Fruit fly (Drosophila melanogaster): ENCODE data around the gene CG5116.
A peak's percentile ranks its signal among the peaks of the same experiment; 100 is the strongest.

CG5116 gene

DNA sequence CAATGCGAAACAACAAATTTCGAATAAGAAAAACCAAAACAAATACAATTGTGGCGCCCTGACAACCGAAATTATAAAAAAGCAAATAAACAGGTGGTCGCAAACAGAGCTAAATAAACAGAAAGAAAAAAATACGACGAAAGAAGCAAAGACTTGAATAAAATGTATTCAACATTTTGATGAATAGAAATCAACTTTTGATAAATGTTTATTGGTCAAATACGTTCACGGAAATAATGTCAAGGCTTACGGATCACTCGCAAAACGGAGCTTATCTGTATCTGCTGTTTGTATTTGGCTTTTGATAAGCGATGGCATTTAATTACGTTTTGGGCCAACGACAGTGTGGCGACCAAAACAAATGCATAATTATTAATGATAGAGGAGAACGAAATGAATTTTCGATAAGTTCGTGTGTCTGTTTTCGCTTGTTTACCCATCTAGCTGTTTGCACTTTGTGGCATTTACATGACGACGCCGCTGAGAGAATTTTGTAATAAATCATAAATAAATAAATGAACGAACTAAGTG, 29.7 kb upstream of the CG5116 start (continued):
- TF ChIP-seq chm (GFP tag; IDR thresholded peaks at IDR 0.05): no peak
- TF ChIP-seq NC2α (GFP tag; optimal IDR thresholded peaks at IDR 0.05): peak; percentile 14
- 0 out of 2 replicates have a peak, but pooled peaks have one; percentile 19 for TF ChIP-seq sim (GFP tag; IDR thresholded peaks at IDR 0.05)
- TF ChIP-seq Blimp-1 (GFP tag; optimal IDR thresholded peaks at IDR 0.05): peak; percentile 32
- TF ChIP-seq knrl (GFP tag; IDR thresholded peaks at IDR 0.05; ENCODE audit: partially characterized antibody): no peak
- no peak for TF ChIP-seq CG11093 (GFP tag; IDR thresholded peaks at IDR 0.05)
- TF ChIP-seq phol (tag; optimal IDR thresholded peaks at IDR 0.05): no peak
- no peak for TF ChIP-seq esg (GFP tag; conservative IDR thresholded peaks at IDR 0.05)
- TF ChIP-seq nerfin-2 (GFP tag; IDR thresholded peaks at IDR 0.05; ENCODE audit: partially characterized antibody): no peak
- TF ChIP-seq gcm (GFP tag; optimal IDR thresholded peaks at IDR 0.05): peak; percentile 65
- peak; percentile 24 for TF ChIP-seq CG3838 (GFP tag; optimal IDR thresholded peaks at IDR 0.05)
- peak; percentile 45 for TF ChIP-seq Atf3 (GFP tag; optimal IDR thresholded peaks at IDR 0.05)
- TF ChIP-seq pfk (GFP tag; optimal IDR thresholded peaks at IDR 0.05): peak; percentile 6
- TF ChIP-seq trem (tag; optimal IDR thresholded peaks at IDR 0.05): no peak
- TF ChIP-seq CG12942 (GFP tag; optimal IDR thresholded peaks at IDR 0.05): no peak
- TF ChIP-seq Dbx (GFP tag; IDR thresholded peaks at IDR 0.05): no peak
- TF ChIP-seq CG10462 (GFP tag; optimal IDR thresholded peaks at IDR 0.05): no peak
- TF ChIP-seq HLH3B (GFP tag; IDR thresholded peaks at IDR 0.05): no peak
- TF ChIP-seq sima (GFP tag; optimal IDR thresholded peaks at IDR 0.05): peak; percentile 12
- TF ChIP-seq Camta (GFP tag; optimal IDR thresholded peaks at IDR 0.05): no peak
- no peak for TF ChIP-seq CG6654 (GFP tag; optimal IDR thresholded peaks at IDR 0.05)
- TF ChIP-seq en (GFP tag; optimal IDR thresholded peaks at IDR 0.05): peak; percentile 10
- TF ChIP-seq caup (GFP tag; optimal IDR thresholded peaks at IDR 0.05; ENCODE audit: severe bottlenecking): peak; percentile 56
- TF ChIP-seq CG7987 (GFP tag; optimal IDR thresholded peaks at IDR 0.05): peak; percentile 37
- no peak for TF ChIP-seq CG11560 (tag; IDR thresholded peaks at IDR 0.05)
- TF ChIP-seq mld (GFP tag; IDR thresholded peaks at IDR 0.05; ENCODE audit: partially characterized antibody): no peak
- peak; percentile 46 for TF ChIP-seq CG12219 (GFP tag; optimal IDR thresholded peaks at IDR 0.05)
- peak; percentile 81 for TF ChIP-seq Asciz (GFP tag; optimal IDR thresholded peaks at IDR 0.05)
- TF ChIP-seq CG13894 (tag; optimal IDR thresholded peaks at IDR 0.05): no peak
- TF ChIP-seq CG2889 (GFP tag; IDR thresholded peaks at IDR 0.05): no peak
- no peak for TF ChIP-seq CG6683 (GFP tag; optimal IDR thresholded peaks at IDR 0.05)
- no peak for TF ChIP-seq CG11696 (GFP tag; IDR thresholded peaks at IDR 0.05)
- TF ChIP-seq dmrt11E (tag; optimal IDR thresholded peaks at IDR 0.05): peak; percentile 68
- no peak for TF ChIP-seq gt (GFP tag; IDR thresholded peaks at IDR 0.05)
- no peak for TF ChIP-seq Adf1 (GFP tag; IDR thresholded peaks at IDR 0.05)
- TF ChIP-seq Awh (GFP tag; IDR thresholded peaks at IDR 0.05): peak; percentile 60; the same call in 1 of the 2 replicates
- TF ChIP-seq crp (GFP tag; optimal IDR thresholded peaks at IDR 0.05): no peak
- TF ChIP-seq E2f1 (GFP tag; IDR thresholded peaks at IDR 0.05): peak; percentile 10; the same call in 1 of the 2 replicates
- TF ChIP-seq CG1602 (GFP tag; optimal IDR thresholded peaks at IDR 0.05): peak; percentile 16
- TF ChIP-seq jigr1 (GFP tag; IDR thresholded peaks at IDR 0.05): no peak
- no peak for TF ChIP-seq Trl (optimal IDR thresholded peaks at IDR 0.05)
- TF ChIP-seq Trl (GFP tag; optimal IDR thresholded peaks at IDR 0.05): peak; percentile 19
- peak; percentile 64 for TF ChIP-seq unpg (GFP tag; optimal IDR thresholded peaks at IDR 0.05)
- TF ChIP-seq bigmax (GFP tag; optimal IDR thresholded peaks at IDR 0.05): no peak
- TF ChIP-seq Eip74EF (GFP tag; optimal IDR thresholded peaks at IDR 0.05): peak in 1 of 2 experiments; percentile 71
- TF ChIP-seq CG3407 (GFP tag; optimal IDR thresholded peaks at IDR 0.05): peak; percentile 55
- TF ChIP-seq CG4282 (GFP tag; optimal IDR thresholded peaks at IDR 0.05): no peak
- TF ChIP-seq CG17568 (GFP tag; optimal IDR thresholded peaks at IDR 0.05): peak; percentile 86
- TF ChIP-seq CG32767 (GFP tag; IDR thresholded peaks at IDR 0.05): peak; percentile 43; the same call in 1 of the 2 replicates
- peak; percentile 76 for TF ChIP-seq lab (GFP tag; optimal IDR thresholded peaks at IDR 0.05)

All from whole organism, embryonic.